Worm (Caenorhabditis elegans) whole organism, midembryonic: ENCODE data around the gene dlg-1.

Experiments used
- cog-1 ChIP-seq: sonication (generic microtip); optimal IDR thresholded peaks from 2 replicates; lab custom pipeline; 2016; ENCODE audit warnings: missing genetic modification characterization, missing compliant biosample characterization
- flt-1 ChIP-seq: fragments of 200-800 bp; sonication (Bioruptor generic); IDR thresholded peaks from 2 replicates; pipeline ENCODE4 v1.3.6; 2022; ENCODE audit warnings: missing genetic modification characterization, missing compliant biosample characterization
- med-1 ChIP-seq: sonication (generic microtip); optimal IDR thresholded peaks from 2 replicates; lab custom pipeline; 2017; ENCODE audit warnings: missing genetic modification characterization, mild to moderate bottlenecking, missing compliant biosample characterization, antibody characterized with exemption, missing genetic modification reagents; ENCODE audit not compliant: insufficient read depth
- tab-1 ChIP-seq: fragments of 200-800 bp; sonication (Bioruptor generic); IDR thresholded peaks from 2 replicates; pipeline ENCODE4 v1.3.6; 2022; ENCODE audit warnings: missing genetic modification characterization, missing compliant biosample characterization
- ztf-29 ChIP-seq: fragments of 200-800 bp; sonication (Bioruptor generic); IDR thresholded peaks from 2 replicates; pipeline ENCODE4 v1.3.6; 2022; ENCODE audit warnings: missing genetic modification reagents, missing genetic modification characterization, missing compliant biosample characterization

DNA sequence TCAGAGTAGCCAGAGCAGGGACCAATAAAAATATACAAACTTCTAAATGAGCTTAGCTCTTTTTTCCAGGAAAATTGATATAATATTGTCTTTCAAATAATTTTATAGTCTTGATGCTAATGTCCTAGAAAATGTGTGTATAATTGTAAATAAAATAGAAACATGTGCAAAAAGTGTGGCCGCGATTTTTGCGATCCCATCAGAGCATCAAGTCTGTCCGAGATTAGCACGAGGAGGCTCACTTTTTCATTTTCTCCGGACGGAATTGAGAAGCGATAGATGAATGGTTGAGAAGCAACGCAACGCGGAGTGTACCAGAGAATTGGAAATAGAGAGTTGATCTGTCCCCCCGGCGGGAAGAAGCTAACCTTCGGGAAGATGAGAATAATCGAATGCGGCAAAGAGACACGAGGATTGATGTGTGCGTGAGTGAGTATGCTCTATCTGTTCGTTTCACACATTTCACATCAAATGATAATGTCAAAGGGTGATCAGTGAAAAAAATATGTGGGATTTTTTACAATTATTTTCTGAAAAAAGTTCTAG, 27.0 kb downstream of the dlg-1 start:
- TF ChIP-seq ztf-29 (GFP tag; lab: Robert Waterston, UW) (no peak), tab-1 (GFP tag; lab: Robert Waterston, UW) (no peak), med-1 (GFP tag; lab: Kevin White, UChicago) (no peak), flt-1 (GFP tag; lab: Robert Waterston, UW) (no peak), cog-1 (tag; lab: Kevin White, UChicago) (no peak)
